Worm (Caenorhabditis elegans) whole organism, midembryonic: ENCODE measurements around the gene rad-51.
"Not testable (repeated sequence)": the region's sequence is repeated elsewhere in the genome, so short reads cannot be mapped to it uniquely, and the experiment has no call there.

ENCODE experiments used
- T22C8.4 ChIP-seq: fragments of 200-800 bp; sonication (Bioruptor generic); IDR thresholded peaks from 2 replicates; pipeline ENCODE4 v1.3.6; 2022; ENCODE audit warnings: missing genetic modification characterization, missing compliant biosample characterization
- cog-1 ChIP-seq: sonication (generic microtip); optimal IDR thresholded peaks from 2 replicates; lab custom pipeline; 2016; ENCODE audit warnings: missing genetic modification characterization, missing compliant biosample characterization
- flt-1 ChIP-seq: fragments of 200-800 bp; sonication (Bioruptor generic); IDR thresholded peaks from 2 replicates; pipeline ENCODE4 v1.3.6; 2022; ENCODE audit warnings: missing genetic modification characterization, missing compliant biosample characterization
- klf-2 ChIP-seq: fragments of 200-800 bp; sonication (Bioruptor generic); conservative IDR thresholded peaks from 2 replicates; pipeline ENCODE4 v1.3.6; 2022; ENCODE audit warnings: missing genetic modification reagents, missing genetic modification characterization, missing compliant biosample characterization
- med-1 ChIP-seq: sonication (generic microtip); optimal IDR thresholded peaks from 2 replicates; lab custom pipeline; 2017; ENCODE audit warnings: missing genetic modification characterization, mild to moderate bottlenecking, missing compliant biosample characterization, antibody characterized with exemption, missing genetic modification reagents; ENCODE audit not compliant: insufficient read depth
- ref-1 ChIP-seq: fragments of 200-800 bp; sonication (Bioruptor generic); conservative IDR thresholded peaks from 2 replicates; pipeline ENCODE4 v1.3.6; 2022; ENCODE audit warnings: missing genetic modification reagents, missing genetic modification characterization, missing compliant biosample characterization
- tab-1 ChIP-seq: fragments of 200-800 bp; sonication (Bioruptor generic); IDR thresholded peaks from 2 replicates; pipeline ENCODE4 v1.3.6; 2022; ENCODE audit warnings: missing genetic modification characterization, missing compliant biosample characterization
- ztf-23 ChIP-seq: fragments of 200-800 bp; sonication (Bioruptor generic); IDR thresholded peaks from 2 replicates; pipeline ENCODE4 v1.3.6; 2022; ENCODE audit warnings: missing genetic modification reagents, missing genetic modification characterization, missing compliant biosample characterization
- ztf-29 ChIP-seq: fragments of 200-800 bp; sonication (Bioruptor generic); IDR thresholded peaks from 2 replicates; pipeline ENCODE4 v1.3.6; 2022; ENCODE audit warnings: missing genetic modification reagents, missing genetic modification characterization, missing compliant biosample characterization

rad-51 gene

DNA sequence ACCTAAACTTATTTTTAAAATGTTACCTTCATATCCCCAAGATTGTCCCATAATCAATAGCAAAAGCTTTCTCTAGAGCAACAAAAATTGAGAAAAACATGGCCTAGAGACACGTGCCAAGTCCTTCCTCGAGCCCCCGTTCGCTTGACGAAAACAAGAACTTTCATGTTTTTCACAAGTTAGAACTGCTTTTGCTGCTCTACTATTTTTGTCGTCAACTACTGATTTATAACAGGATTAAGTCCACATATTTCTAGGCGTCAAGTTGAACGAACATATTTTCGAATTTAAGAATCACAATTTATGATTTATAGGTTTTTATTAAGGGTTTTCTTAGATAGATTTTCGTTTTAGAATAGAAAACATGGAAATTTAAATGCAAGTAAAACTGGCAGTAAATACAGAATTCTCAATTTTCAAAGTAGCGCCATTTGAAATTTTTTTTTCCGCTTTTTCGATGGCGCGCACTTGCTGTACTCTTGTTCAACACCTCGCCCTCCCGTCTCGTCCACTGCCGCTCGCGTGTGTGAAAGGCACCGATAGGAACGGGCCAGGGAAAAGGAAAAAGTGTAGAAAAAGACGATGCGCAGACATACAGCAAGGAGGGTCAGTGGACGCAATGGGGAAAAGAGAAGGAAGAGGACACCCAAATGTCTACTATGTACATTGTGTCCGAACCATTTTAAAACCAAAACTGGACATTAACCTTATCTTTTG, at the start of gene rad-51:
TSS of gene rad-51 (minus strand) at position 51 of the 717 bp plus-strand sequence.
- TF ChIP-seq tab-1 (GFP tag; lab: Robert Waterston, UW), result 0 out of 2 replicates have a peak, but pooled peaks have one; percentile 9
- TF ChIP-seq cog-1 (tag; lab: Kevin White, UChicago), result peak; percentile 38
- TF ChIP-seq flt-1 (GFP tag; lab: Robert Waterston, UW), result no peak

DNA sequence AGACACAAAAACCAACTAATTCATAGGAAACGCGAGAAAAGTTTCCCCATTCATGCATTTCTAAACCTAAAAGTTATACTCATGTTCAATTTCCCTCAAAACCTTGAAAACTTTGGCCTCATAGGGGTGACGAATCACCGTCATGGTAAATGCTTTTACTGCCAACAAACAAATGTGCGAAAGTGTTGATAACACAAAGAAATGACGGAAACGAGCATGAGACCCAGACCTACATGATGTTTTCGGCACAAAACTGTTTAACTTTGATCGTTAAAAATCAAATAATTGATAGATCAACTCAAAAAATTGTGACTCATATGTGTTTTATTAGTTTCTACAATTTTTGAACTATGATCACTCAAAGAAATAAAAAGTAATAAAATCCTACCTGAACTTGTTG, 47.8 kb upstream of the rad-51 start:
- TF ChIP-seq T22C8.4 (no peak), tab-1 (GFP tag; lab: Robert Waterston, UW) (no peak), flt-1 (GFP tag; lab: Robert Waterston, UW) (no peak), ref-1 (GFP tag; lab: Robert Waterston, UW) (no peak), ztf-23 (GFP tag; lab: Robert Waterston, UW) (no peak), ztf-29 (GFP tag; lab: Robert Waterston, UW) (no peak), cog-1 (tag; lab: Kevin White, UChicago) (no peak), klf-2 (GFP tag; lab: Robert Waterston, UW) (no peak)

DNA sequence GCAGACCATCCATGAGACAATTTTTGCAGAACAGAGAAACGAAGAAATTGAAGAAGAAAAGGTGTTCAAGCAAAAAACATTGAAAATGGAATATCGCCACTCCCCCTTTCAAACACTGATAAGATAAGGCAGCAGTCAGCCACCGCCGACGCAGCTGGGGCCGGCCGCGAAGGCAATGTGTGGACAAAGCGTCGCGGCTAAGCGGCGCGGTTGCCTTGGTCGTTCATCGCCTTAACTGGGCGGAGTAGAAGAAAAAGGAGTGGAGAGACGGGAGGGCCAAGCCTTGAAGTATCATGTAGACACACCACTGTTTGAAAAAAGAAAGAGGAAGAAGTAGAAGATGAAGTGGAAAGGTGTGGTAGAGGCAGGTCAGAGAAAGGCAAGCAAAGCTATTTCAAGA, 46.9 kb upstream of the rad-51 start:
- TF ChIP-seq T22C8.4 (no peak), klf-2 (GFP tag; lab: Robert Waterston, UW) (peak; percentile 62; the same call in 1 of the 2 replicates), ztf-23 (GFP tag; lab: Robert Waterston, UW) (0 out of 2 replicates have a peak, but pooled peaks have one; percentile 39)

DNA sequence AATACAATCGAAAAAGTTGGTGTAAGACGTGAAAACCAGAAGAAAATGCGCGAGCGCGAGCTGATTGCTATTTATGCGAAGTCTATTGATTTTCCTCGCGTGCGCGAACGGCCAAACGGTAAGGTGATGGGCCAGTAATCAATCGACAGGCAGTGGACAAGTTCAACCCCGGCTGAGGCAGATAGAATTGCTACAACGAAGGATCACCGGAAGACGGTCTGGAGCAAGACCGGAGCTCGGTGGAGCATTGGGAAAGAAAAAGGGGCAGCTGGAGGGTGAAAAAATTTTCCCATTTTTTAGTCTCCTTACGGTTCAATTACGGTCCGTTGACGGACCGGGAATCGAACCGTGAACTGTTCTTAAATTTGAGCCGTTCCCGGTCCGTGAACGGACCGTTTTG, 39.3 kb upstream of the rad-51 start:
- 0 out of 2 replicates have a peak, but pooled peaks have one; percentile 52 for TF ChIP-seq tab-1 (GFP tag; lab: Robert Waterston, UW)

DNA sequence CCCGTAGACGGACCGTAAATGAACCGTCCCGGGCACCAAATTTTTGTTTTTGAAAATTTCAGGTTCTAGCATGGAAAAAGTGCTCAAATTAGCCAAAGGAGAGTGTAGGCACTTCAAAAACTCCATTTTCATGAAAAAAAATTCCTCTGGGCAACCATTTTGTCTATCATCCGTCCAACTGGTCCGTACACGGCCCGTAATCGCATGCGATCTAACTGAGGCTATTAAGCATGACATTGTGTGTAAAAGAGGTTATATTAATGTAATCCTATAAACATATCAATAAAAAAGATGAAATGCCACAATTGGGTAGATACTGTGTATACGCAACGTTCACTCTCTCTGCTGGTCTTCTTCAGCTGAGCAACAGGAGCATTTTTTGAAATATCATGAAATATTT, 38.6 kb upstream of the rad-51 start, which contains the start of gene R09E10.1:
TSS of gene R09E10.1 (minus strand) at position 101 of the 400 bp plus-strand sequence.
- TF ChIP-seq ztf-29 (GFP tag; lab: Robert Waterston, UW); med-1 (GFP tag; lab: Kevin White, UChicago); tab-1 (GFP tag; lab: Robert Waterston, UW): not testable (repeated sequence)

DNA sequence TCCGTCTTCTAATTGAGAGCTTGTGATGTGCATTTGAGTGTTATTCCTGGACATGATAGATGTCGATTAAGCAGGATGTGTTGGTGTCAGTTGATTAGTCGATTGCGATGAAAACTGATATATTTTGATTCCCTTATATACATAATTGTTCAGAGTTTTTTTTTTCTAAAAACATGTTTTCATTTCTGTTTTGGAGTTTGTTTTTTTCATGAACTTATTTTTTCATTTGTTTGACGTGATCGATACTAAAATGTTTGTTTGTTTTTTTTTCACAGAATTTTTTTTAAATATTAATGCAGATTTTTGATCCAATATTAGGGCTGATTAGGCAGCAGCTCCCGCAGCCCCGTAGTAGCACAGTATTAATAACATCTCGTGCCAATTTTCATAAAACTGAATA, 34.2 kb upstream of the rad-51 start, which contains the start of gene R09E10.2:
TSS of gene R09E10.2 (minus strand) at position 101 of the 400 bp plus-strand sequence.
- TF ChIP-seq flt-1 (GFP tag; lab: Robert Waterston, UW) (no peak), ztf-23 (GFP tag; lab: Robert Waterston, UW) (no peak), ref-1 (GFP tag; lab: Robert Waterston, UW) (no peak), tab-1 (GFP tag; lab: Robert Waterston, UW) (no peak), klf-2 (GFP tag; lab: Robert Waterston, UW) (no peak)

DNA sequence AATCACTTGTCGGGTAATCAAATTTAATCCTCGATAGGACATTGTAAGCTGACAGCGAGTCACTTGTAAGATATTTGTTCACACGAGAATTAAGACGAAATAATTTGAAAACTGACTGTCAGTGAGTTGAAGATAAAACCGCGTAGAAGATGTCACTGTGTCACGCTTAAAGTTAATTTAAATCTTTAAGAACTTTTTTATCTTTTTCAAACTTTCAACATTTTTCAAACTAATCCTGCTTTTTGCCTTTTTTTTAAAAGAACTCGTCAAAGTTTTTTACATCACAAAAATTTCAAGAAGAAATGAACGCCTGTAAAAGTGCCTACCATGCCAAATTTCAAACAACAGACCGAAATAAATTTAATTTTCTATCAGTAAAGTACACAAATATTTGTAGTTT, 29.5 kb upstream of the rad-51 start, which contains the start of gene acs-18:
TSS of gene acs-18 (minus strand) at position 101 of the 400 bp plus-strand sequence.
- no peak for TF ChIP-seq cog-1 (tag; lab: Kevin White, UChicago)

DNA sequence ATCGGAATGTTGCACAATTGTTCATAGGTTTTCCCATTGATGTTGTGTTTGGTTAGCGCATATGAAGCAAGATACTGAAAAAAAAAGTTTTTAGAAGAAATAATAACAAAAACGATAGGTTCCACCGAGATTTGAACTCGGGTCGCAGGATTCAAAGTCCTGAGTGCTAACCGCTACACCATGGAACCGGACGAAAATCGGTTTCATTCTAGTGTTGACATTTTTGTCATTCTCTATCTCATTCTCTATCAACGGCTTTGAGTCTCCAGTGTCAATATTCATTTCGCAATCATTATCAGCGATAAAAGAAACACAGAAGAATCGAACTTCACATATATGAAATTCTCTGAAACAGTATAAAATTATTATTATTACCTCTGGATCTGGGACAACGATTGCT, 27.1 kb upstream of the rad-51 start:
- no peak for TF ChIP-seq med-1 (GFP tag; lab: Kevin White, UChicago)
- TF ChIP-seq ztf-29 (GFP tag; lab: Robert Waterston, UW), result no peak
- TF ChIP-seq tab-1 (GFP tag; lab: Robert Waterston, UW), result no peak
- TF ChIP-seq klf-2 (GFP tag; lab: Robert Waterston, UW), result no peak
- no peak for TF ChIP-seq cog-1 (tag; lab: Kevin White, UChicago)
- TF ChIP-seq ztf-23 (GFP tag; lab: Robert Waterston, UW), result no peak

DNA sequence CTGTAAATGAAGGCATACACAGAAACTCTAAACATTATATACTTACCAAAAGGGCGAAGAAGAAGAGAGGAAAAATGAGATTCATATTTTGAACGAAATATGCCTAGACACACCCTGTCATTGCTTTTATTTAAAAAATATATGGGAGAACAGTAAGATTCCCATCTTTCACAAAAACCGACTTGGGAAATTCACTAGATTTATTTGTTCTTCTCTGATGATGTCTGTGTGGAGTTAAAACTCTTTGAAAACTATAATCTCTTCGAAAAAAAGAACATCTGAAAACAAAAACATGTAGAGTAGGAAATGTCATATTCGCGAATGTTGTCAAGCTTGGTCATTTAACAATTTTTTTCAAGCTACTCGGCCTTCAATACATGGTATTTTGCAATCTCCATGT, 26.3 kb upstream of the rad-51 start, which contains the start of gene R09E10.8:
TSS of gene R09E10.8 (minus strand) at position 101 of the 400 bp plus-strand sequence.
- no peak for TF ChIP-seq T22C8.4
- no peak for TF ChIP-seq ztf-29 (GFP tag; lab: Robert Waterston, UW)
- no peak for TF ChIP-seq klf-2 (GFP tag; lab: Robert Waterston, UW)
- TF ChIP-seq cog-1 (tag; lab: Kevin White, UChicago), result no peak
- no peak for TF ChIP-seq med-1 (GFP tag; lab: Kevin White, UChicago)
- no peak for TF ChIP-seq tab-1 (GFP tag; lab: Robert Waterston, UW)
- TF ChIP-seq ref-1 (GFP tag; lab: Robert Waterston, UW), result no peak

DNA sequence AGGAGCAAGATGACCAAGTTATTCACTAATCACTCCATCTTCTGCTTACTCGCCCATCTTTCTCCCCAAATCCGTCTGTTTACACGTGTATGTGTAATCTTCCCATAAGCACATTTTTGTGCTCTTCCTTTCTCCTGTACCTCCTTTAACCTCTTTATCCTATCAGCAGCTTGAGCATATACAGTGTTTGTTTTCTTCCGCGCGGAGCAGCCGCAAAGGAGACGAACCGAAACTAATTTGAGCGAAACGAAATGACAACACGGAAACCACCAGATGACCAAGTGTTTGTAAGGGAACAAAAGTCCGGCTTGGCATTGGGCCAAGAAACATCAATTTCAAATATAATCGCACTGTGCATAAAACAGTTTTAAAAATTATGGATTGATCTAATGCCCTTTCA, 20.3 kb upstream of the rad-51 start:
- TF ChIP-seq tab-1 (GFP tag; lab: Robert Waterston, UW) (no peak), klf-2 (GFP tag; lab: Robert Waterston, UW) (no peak)

DNA sequence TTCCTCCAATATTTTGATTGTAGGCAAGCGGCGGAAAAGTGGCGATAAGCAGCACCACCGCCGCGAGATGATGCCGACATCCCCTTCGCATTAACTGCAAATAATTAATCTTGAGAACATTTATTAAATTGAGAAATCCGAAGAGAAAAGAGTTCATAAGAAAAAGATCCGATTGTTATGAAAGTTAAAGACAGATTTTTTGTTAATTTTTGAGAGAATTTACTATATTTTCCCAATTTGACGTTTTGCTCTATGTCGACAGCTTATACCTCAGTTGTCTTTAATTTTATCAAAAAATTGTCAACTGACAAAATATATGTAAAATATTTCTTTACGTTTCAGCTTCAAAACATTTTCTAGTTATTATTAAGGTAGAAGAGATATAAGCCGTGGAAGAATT, 18.2 kb upstream of the rad-51 start, which contains the start of gene R09E10.5:
TSS of gene R09E10.5 (minus strand) at position 101 of the 400 bp plus-strand sequence.
- TF ChIP-seq ztf-23 (GFP tag; lab: Robert Waterston, UW) (no peak), klf-2 (GFP tag; lab: Robert Waterston, UW) (no peak), med-1 (GFP tag; lab: Kevin White, UChicago) (no peak), ref-1 (GFP tag; lab: Robert Waterston, UW) (no peak), T22C8.4 (no peak), cog-1 (tag; lab: Kevin White, UChicago) (no peak), ztf-29 (GFP tag; lab: Robert Waterston, UW) (no peak), flt-1 (GFP tag; lab: Robert Waterston, UW) (no peak), tab-1 (GFP tag; lab: Robert Waterston, UW) (no peak)
